Worm (Caenorhabditis elegans) whole organism, L4 larva: ENCODE data around the gene F31A3.5.

Source experiments
- F10B5.3 ChIP-seq: sonication (generic microtip); optimal IDR thresholded peaks from 2 replicates; lab custom pipeline; 2016; ENCODE audit warnings: mild to moderate bottlenecking, missing genetic modification characterization, missing compliant biosample characterization
- F26F4.8 ChIP-seq: fragments of 200-800 bp; sonication (Bioruptor generic); conservative IDR thresholded peaks from 2 replicates; pipeline ENCODE4 v1.3.6; 2022; ENCODE audit warnings: missing genetic modification characterization, missing compliant biosample characterization
- F37D6.2 ChIP-seq: sonication (generic microtip); optimal IDR thresholded peaks from 2 replicates; lab custom pipeline; 2016; ENCODE audit warnings: mild to moderate bottlenecking, missing genetic modification characterization, missing compliant biosample characterization
- F49E8.2 ChIP-seq: sonication (generic microtip); optimal IDR thresholded peaks from 2 replicates; lab custom pipeline; 2016; ENCODE audit warnings: missing compliant biosample characterization, mild to moderate bottlenecking, missing genetic modification characterization, borderline replicate concordance
- R02D3.7 ChIP-seq: fragments of 150-350 bp; sonication (generic microtip); optimal IDR thresholded peaks from 3 replicates; lab custom pipeline; 2014; ENCODE audit warnings: missing biosample characterization, missing genetic modification characterization
- T20F7.1 ChIP-seq: fragments of 200-800 bp; sonication (Bioruptor generic); optimal IDR thresholded peaks from 2 replicates; lab custom pipeline; 2018; ENCODE audit warnings: mild to moderate bottlenecking, missing genetic modification characterization, missing compliant biosample characterization
- T26A8.4 ChIP-seq: fragments of 200-800 bp; sonication (Bioruptor generic); IDR thresholded peaks from 2 replicates; pipeline ENCODE4 v1.3.6; 2022; ENCODE audit warnings: missing genetic modification characterization, missing compliant biosample characterization
- ZK337.2 ChIP-seq: fragments of 200-800 bp; sonication (Bioruptor generic); IDR thresholded peaks from 2 replicates; pipeline ENCODE4 v1.3.6; 2022; ENCODE audit warnings: missing genetic modification reagents, missing genetic modification characterization, missing compliant biosample characterization
- aha-1 ChIP-seq: fragments of 150-350 bp; peaks from one replicate; lab custom pipeline; 2014; ENCODE audit warnings: missing biosample characterization, missing genetic modification characterization
- aly-2 ChIP-seq: sonication (generic microtip); optimal IDR thresholded peaks from 2 replicates; lab custom pipeline; 2018; ENCODE audit warnings: missing biosample characterization, missing genetic modification characterization
- arid-1 ChIP-seq: fragments of 200-800 bp; sonication (Bioruptor generic); conservative IDR thresholded peaks from 2 replicates; pipeline ENCODE4 v1.3.6; 2022; ENCODE audit warnings: missing genetic modification reagents, missing genetic modification characterization, missing compliant biosample characterization
- ceh-20 ChIP-seq: fragments of 200-800 bp; sonication (Bioruptor generic); IDR thresholded peaks from 2 replicates; pipeline ENCODE4 v1.3.6; 2022; ENCODE audit warnings: missing genetic modification reagents, missing genetic modification characterization, missing compliant biosample characterization
- ceh-32 ChIP-seq: sonication (generic microtip); optimal IDR thresholded peaks from 2 replicates; lab custom pipeline; 2016; ENCODE audit warnings: mild to moderate bottlenecking, missing genetic modification characterization, missing compliant biosample characterization; ENCODE audit not compliant: poor library complexity
- ceh-82 ChIP-seq: sonication (generic microtip); optimal IDR thresholded peaks from 2 replicates; lab custom pipeline; 2017; ENCODE audit warnings: missing biosample characterization, missing genetic modification characterization
- ctbp-1 ChIP-seq: fragments of 200-800 bp; sonication (Bioruptor generic); IDR thresholded peaks from 2 replicates; pipeline ENCODE4 v1.3.6; 2022; ENCODE audit warnings: missing genetic modification reagents, missing genetic modification characterization, missing compliant biosample characterization
- daf-12 ChIP-seq: fragments of 150-350 bp; optimal IDR thresholded peaks from 2 replicates; lab custom pipeline; 2014; ENCODE audit warnings: missing biosample characterization, missing genetic modification reagents, missing genetic modification characterization
- daf-16 ChIP-seq, 3 experiments: sonication (generic microtip); optimal IDR thresholded peaks; 2 replicates each; lab custom pipeline; 2016 to 2017; ENCODE audit warnings: missing genetic modification characterization in 3 of 3, missing genetic modification reagents in 3 of 3, mild to moderate bottlenecking in 2 of 3, missing compliant biosample characterization in 2 of 3, missing biosample characterization in 1 of 3, moderate library complexity in 1 of 3
- daf-19 ChIP-seq: fragments of 200-800 bp; sonication (Bioruptor generic); conservative IDR thresholded peaks from 2 replicates; pipeline ENCODE4 v1.3.6; 2022; ENCODE audit warnings: missing genetic modification characterization, missing compliant biosample characterization
- dmd-6 ChIP-seq: fragments of 200-800 bp; sonication (Bioruptor generic); IDR thresholded peaks from 2 replicates; pipeline ENCODE4 v1.3.6; 2022; ENCODE audit warnings: missing genetic modification reagents, missing genetic modification characterization, missing compliant biosample characterization
- dmd-8 ChIP-seq: fragments of 200-800 bp; sonication (Bioruptor generic); IDR thresholded peaks from 2 replicates; pipeline ENCODE4 v1.3.6; 2022; ENCODE audit warnings: missing genetic modification characterization, missing compliant biosample characterization
- dmd-9 ChIP-seq: fragments of 200-800 bp; sonication (Bioruptor generic); IDR thresholded peaks from 2 replicates; pipeline ENCODE4 v1.3.6; 2022; ENCODE audit warnings: missing genetic modification reagents, missing genetic modification characterization, missing compliant biosample characterization
- dpl-1 ChIP-seq: fragments of 150-350 bp; optimal IDR thresholded peaks from 2 replicates; lab custom pipeline; 2014; ENCODE audit warnings: missing biosample characterization, missing genetic modification reagents, missing genetic modification characterization
- duxl-1 ChIP-seq: sonication (generic microtip); optimal IDR thresholded peaks from 2 replicates; lab custom pipeline; 2016; ENCODE audit warnings: mild to moderate bottlenecking, missing genetic modification characterization, moderate library complexity, missing compliant biosample characterization; ENCODE audit not compliant: poor library complexity
- dve-1 ChIP-seq: sonication (generic microtip); optimal IDR thresholded peaks from 2 replicates; lab custom pipeline; 2017; ENCODE audit warnings: antibody characterized with exemption, mild to moderate bottlenecking, missing genetic modification characterization, missing compliant biosample characterization; ENCODE audit not compliant: insufficient read depth
- egl-27 ChIP-seq: sonication (generic microtip); optimal IDR thresholded peaks from 3 replicates; lab custom pipeline; 2017; ENCODE audit warnings: missing biosample characterization, missing genetic modification reagents, missing genetic modification characterization
- fkh-10 ChIP-seq: fragments of 150-350 bp; optimal IDR thresholded peaks from 2 replicates; lab custom pipeline; 2014; ENCODE audit warnings: missing biosample characterization, missing genetic modification reagents, missing genetic modification characterization
- fos-1 ChIP-seq: fragments of 150-350 bp; optimal IDR thresholded peaks from 2 replicates; lab custom pipeline; 2014; ENCODE audit warnings: missing biosample characterization, missing genetic modification characterization
- gei-8 ChIP-seq: fragments of 200-800 bp; sonication (Bioruptor generic); optimal IDR thresholded peaks from 2 replicates; lab custom pipeline; 2018; ENCODE audit warnings: mild to moderate bottlenecking, missing genetic modification characterization, missing compliant biosample characterization
- hlh-11 ChIP-seq: fragments of 200-800 bp; sonication (Bioruptor generic); optimal IDR thresholded peaks from 2 replicates; lab custom pipeline; 2018; ENCODE audit warnings: mild to moderate bottlenecking, missing genetic modification characterization, missing compliant biosample characterization
- hlh-30 ChIP-seq: sonication (generic microtip); optimal IDR thresholded peaks from 2 replicates; lab custom pipeline; 2017; ENCODE audit warnings: antibody characterized with exemption, mild to moderate bottlenecking, missing genetic modification characterization, missing compliant biosample characterization; ENCODE audit not compliant: insufficient read depth
- hmg-1.1 ChIP-seq: fragments of 200-800 bp; sonication (Bioruptor generic); IDR thresholded peaks from 2 replicates; pipeline ENCODE4 v1.3.6; 2022; ENCODE audit warnings: missing genetic modification reagents, missing genetic modification characterization, missing compliant biosample characterization
- lim-7 ChIP-seq: fragments of 200-800 bp; sonication (Bioruptor generic); IDR thresholded peaks from 2 replicates; pipeline ENCODE4 v1.3.6; 2022; ENCODE audit warnings: missing genetic modification characterization, missing compliant biosample characterization
- lin-29 ChIP-seq: fragments of 200-800 bp; sonication (Bioruptor generic); IDR thresholded peaks from 2 replicates; pipeline ENCODE4 v1.3.6; 2022; ENCODE audit warnings: missing genetic modification reagents, missing genetic modification characterization, missing compliant biosample characterization
- lir-3 ChIP-seq: sonication (generic microtip); optimal IDR thresholded peaks from 2 replicates; lab custom pipeline; 2016; ENCODE audit warnings: mild to moderate bottlenecking, missing genetic modification characterization, missing compliant biosample characterization
- lsy-2 ChIP-seq, 2 experiments: fragments of 150-350 bp in 1 of 2; sonication (generic microtip) in 1 of 2; optimal IDR thresholded peaks; 2 replicates each; lab custom pipeline; 2014 to 2017; ENCODE audit warnings: missing biosample characterization in 2 of 2, missing genetic modification characterization in 2 of 2
- mxl-3 ChIP-seq: fragments of 200-800 bp; sonication (Bioruptor generic); optimal IDR thresholded peaks from 2 replicates; lab custom pipeline; 2018; ENCODE audit warnings: mild to moderate bottlenecking, missing genetic modification characterization, missing compliant biosample characterization
- nhr-11 ChIP-seq: fragments of 150-350 bp; optimal IDR thresholded peaks from 2 replicates; lab custom pipeline; 2014; ENCODE audit warnings: missing biosample characterization, missing genetic modification characterization
- nhr-25 ChIP-seq: sonication (generic microtip); optimal IDR thresholded peaks from 2 replicates; lab custom pipeline; 2017; ENCODE audit warnings: missing genetic modification characterization, mild to moderate bottlenecking, missing compliant biosample characterization, antibody characterized with exemption, moderate library complexity, borderline replicate concordance; ENCODE audit not compliant: insufficient read depth
- nhr-42 ChIP-seq: fragments of 200-800 bp; sonication (Bioruptor generic); IDR thresholded peaks from 2 replicates; pipeline ENCODE4 v1.3.6; 2022; ENCODE audit warnings: missing genetic modification characterization, missing compliant biosample characterization
- nhr-77 ChIP-seq: fragments of 150-350 bp; optimal IDR thresholded peaks from 2 replicates; lab custom pipeline; 2014; ENCODE audit warnings: missing biosample characterization, missing genetic modification characterization
- pha-4 ChIP-seq, 2 experiments: fragments of 150-350 bp in 1 of 2; fragments of 200-800 bp in 1 of 2; sonication (Bioruptor generic) in 1 of 2; IDR thresholded peaks in 1 of 2; optimal IDR thresholded peaks in 1 of 2; 2 replicates each; pipeline versions ENCODE4 v1.3.6 to Lab custom; 2014 to 2022; ENCODE audit warnings: missing genetic modification characterization in 2 of 2, missing genetic modification reagents in 2 of 2, missing biosample characterization in 1 of 2, missing compliant biosample characterization in 1 of 2
- php-3 ChIP-seq: fragments of 200-800 bp; sonication (Bioruptor generic); IDR thresholded peaks from 2 replicates; pipeline ENCODE4 v1.3.6; 2022; ENCODE audit warnings: missing genetic modification reagents, missing genetic modification characterization, missing compliant biosample characterization
- set-16 ChIP-seq: fragments of 200-800 bp; sonication (Bioruptor generic); IDR thresholded peaks from 2 replicates; pipeline ENCODE4 v1.3.6; 2022; ENCODE audit warnings: missing genetic modification reagents, missing genetic modification characterization, missing compliant biosample characterization
- skn-1 ChIP-seq: fragments of 150-350 bp; optimal IDR thresholded peaks from 2 replicates; lab custom pipeline; 2014; ENCODE audit warnings: missing biosample characterization, missing genetic modification characterization
- snpc-4 ChIP-seq: fragments of 150-350 bp; optimal IDR thresholded peaks from 2 replicates; lab custom pipeline; 2014; ENCODE audit warnings: missing biosample characterization, missing genetic modification characterization
- spr-3 ChIP-seq: fragments of 200-800 bp; sonication (Bioruptor generic); optimal IDR thresholded peaks from 2 replicates; lab custom pipeline; 2018; ENCODE audit warnings: mild to moderate bottlenecking, missing genetic modification characterization, missing compliant biosample characterization
- zfp-3 ChIP-seq: fragments of 200-800 bp; sonication (Bioruptor generic); conservative IDR thresholded peaks from 2 replicates; pipeline ENCODE4 v1.3.6; 2022; ENCODE audit warnings: missing genetic modification reagents, missing genetic modification characterization, missing compliant biosample characterization
- zip-11 ChIP-seq: fragments of 200-800 bp; sonication (Bioruptor generic); IDR thresholded peaks from 2 replicates; pipeline ENCODE4 v1.3.6; 2022; ENCODE audit warnings: missing genetic modification characterization, missing compliant biosample characterization
- ztf-7 ChIP-seq: fragments of 150-350 bp; optimal IDR thresholded peaks from 2 replicates; lab custom pipeline; 2014; ENCODE audit warnings: missing biosample characterization, missing genetic modification characterization

F31A3.5 gene

ce11 chrX:17611180-17611579 lies 47.8 kb upstream of the F31A3.5 start (continued):
- TF ChIP-seq F37D6.2 (no peak), hmg-1.1 (peak; percentile 73; the same call in 1 of the 2 replicates), daf-16 (GFP tag; optimal IDR thresholded peaks at IDR 0.05; lab: Kevin White, UChicago) (peak in 1 of 2 experiments; percentile 6), daf-16 (tag; optimal IDR thresholded peaks at IDR 0.05; lab: Kevin White, UChicago) (peak; percentile 27), nhr-11 (tag; lab: Kevin White, UChicago) (no peak), ZK337.2 (no peak), lim-7 (GFP tag; lab: Robert Waterston, UW) (peak; percentile 78), ceh-32 (no peak), ceh-20 (0 out of 2 replicates have a peak, but pooled peaks have one; percentile 26), dve-1 (tag; lab: Kevin White, UChicago) (peak; percentile 33), pha-4 (GFP tag; IDR thresholded peaks at IDR 0.05; lab: Robert Waterston, UW) (peak; percentile 72; the same call in 1 of the 2 replicates), pha-4 (tag; optimal IDR thresholded peaks at IDR 0.05; lab: Kevin White, UChicago) (no peak), mxl-3 (no peak), gei-8 (GFP tag; lab: Kevin White, UChicago) (no peak), php-3 (0 out of 2 replicates have a peak, but pooled peaks have one; percentile 29), set-16 (GFP tag; lab: Robert Waterston, UW) (no peak), fkh-10 (GFP tag; lab: Kevin White, UChicago) (no peak), nhr-77 (no peak), dpl-1 (GFP tag; lab: Kevin White, UChicago) (no peak), aha-1 (tag; lab: Kevin White, UChicago) (no peak), arid-1 (GFP tag; lab: Robert Waterston, UW) (0 out of 2 replicates have a peak, but pooled peaks have one; percentile 8), aly-2 (tag; lab: Kevin White, UChicago) (no peak), lir-3 (tag; lab: Kevin White, UChicago) (no peak), ctbp-1 (GFP tag; lab: Robert Waterston, UW) (peak; percentile 67; the same call in 1 of the 2 replicates), daf-19 (GFP tag; lab: Robert Waterston, UW) (0 out of 2 replicates have a peak, but pooled peaks have one; percentile 44), F10B5.3 (no peak), dmd-6 (GFP tag; lab: Robert Waterston, UW) (peak; percentile 43), dmd-9 (0 out of 2 replicates have a peak, but pooled peaks have one; percentile 16), zip-11 (no peak), T26A8.4 (GFP tag; lab: Robert Waterston, UW) (no peak), ceh-82 (tag; lab: Kevin White, UChicago) (no peak), nhr-42 (no peak), R02D3.7 (tag; lab: Kevin White, UChicago) (no peak), spr-3 (GFP tag; lab: Kevin White, UChicago) (no peak), fos-1 (tag; lab: Kevin White, UChicago) (no peak), lsy-2 (tag; optimal IDR thresholded peaks at IDR 0.05; lab: Kevin White, UChicago) (no peak), hlh-11 (tag; lab: Kevin White, UChicago) (no peak), F49E8.2 (tag; lab: Kevin White, UChicago) (no peak), nhr-25 (tag; lab: Kevin White, UChicago) (no peak), F26F4.8 (GFP tag; lab: Robert Waterston, UW) (peak; percentile 71; the same call in 1 of the 2 replicates), ztf-7 (no peak), egl-27 (tag; lab: Kevin White, UChicago) (no peak), lin-29 (GFP tag; lab: Robert Waterston, UW) (no peak), skn-1 (tag; lab: Kevin White, UChicago) (no peak), snpc-4 (tag; lab: Kevin White, UChicago) (no peak), dmd-8 (no peak), hlh-30 (peak; percentile 5), T20F7.1 (GFP tag; lab: Kevin White, UChicago) (no peak), zfp-3 (0 out of 2 replicates have a peak, but pooled peaks have one; percentile 11), duxl-1 (no peak), daf-12 (tag; lab: Kevin White, UChicago) (no peak)
